Fruit fly (Drosophila melanogaster) whole organism, embryonic: Measurements from ENCODE around the gene plx.

Experiments
- Bgb ChIP-seq: fragments of 200-800 bp; sonication (Bioruptor generic); IDR thresholded peaks from 2 replicates; pipeline ENCODE4 v1.3.6; 2022; ENCODE audit warnings: missing biosample characterization, missing genetic modification characterization; ENCODE audit not compliant: partially characterized antibody
- CG10209 ChIP-seq: fragments of 200-800 bp; sonication (Bioruptor generic); optimal IDR thresholded peaks from 3 replicates; lab custom pipeline; 2017; ENCODE audit warnings: missing biosample characterization, mild to moderate bottlenecking, missing genetic modification characterization, missing genetic modification reagents
- CG10431 ChIP-seq: fragments of 200-800 bp; sonication (Bioruptor generic); optimal IDR thresholded peaks from 3 replicates; lab custom pipeline; 2018; ENCODE audit warnings: missing biosample characterization, mild to moderate bottlenecking, missing genetic modification characterization
- CG11456 ChIP-seq: fragments of 200-800 bp; sonication (Bioruptor generic); IDR thresholded peaks from 3 replicates; pipeline ENCODE4 v1.3.6; 2022; ENCODE audit warnings: missing biosample characterization, missing genetic modification characterization
- CG11560 ChIP-seq: fragments of 200-800 bp; sonication (Bioruptor generic); IDR thresholded peaks from 3 replicates; pipeline ENCODE4 v1.3.6; 2022; ENCODE audit warnings: missing biosample characterization, missing genetic modification characterization
- CG13894 ChIP-seq: fragments of 200-800 bp; sonication (Bioruptor generic); optimal IDR thresholded peaks from 3 replicates; lab custom pipeline; 2018; ENCODE audit warnings: missing biosample characterization, mild to moderate bottlenecking, missing genetic modification characterization, moderate library complexity
- CG15073 ChIP-seq: fragments of 200-800 bp; sonication (Bioruptor generic); optimal IDR thresholded peaks from 2 replicates; lab custom pipeline; 2016; ENCODE audit warnings: missing biosample characterization, missing genetic modification characterization
- CG16815 ChIP-seq: fragments of 200-800 bp; sonication (Bioruptor generic); optimal IDR thresholded peaks from 3 replicates; lab custom pipeline; 2017; ENCODE audit warnings: missing biosample characterization, mild to moderate bottlenecking, missing genetic modification characterization
- CG17186 ChIP-seq: fragments of 200-800 bp; sonication (Bioruptor generic); optimal IDR thresholded peaks from 3 replicates; lab custom pipeline; 2017; ENCODE audit warnings: missing biosample characterization, missing genetic modification reagents, missing genetic modification characterization
- CG17568 ChIP-seq: fragments of 200-800 bp; sonication (Bioruptor generic); optimal IDR thresholded peaks from 2 replicates; lab custom pipeline; 2018; ENCODE audit warnings: missing biosample characterization, mild to moderate bottlenecking, missing genetic modification characterization, moderate library complexity
- CG18599 ChIP-seq: fragments of 200-800 bp; sonication (Bioruptor generic); optimal IDR thresholded peaks from 3 replicates; lab custom pipeline; 2017; ENCODE audit warnings: missing biosample characterization, missing genetic modification characterization, mild to moderate bottlenecking, moderate library complexity, missing genetic modification reagents
- CG2129 ChIP-seq: fragments of 200-800 bp; sonication (Bioruptor generic); IDR thresholded peaks from 2 replicates; pipeline ENCODE4 v1.3.6; 2022; ENCODE audit warnings: missing biosample characterization, missing genetic modification characterization; ENCODE audit not compliant: partially characterized antibody
- CG33213 ChIP-seq: fragments of 200-800 bp; sonication (Bioruptor generic); optimal IDR thresholded peaks from 3 replicates; lab custom pipeline; 2016; ENCODE audit warnings: missing biosample characterization, missing genetic modification characterization
- CG34224 ChIP-seq: fragments of 200-800 bp; sonication (Bioruptor generic); IDR thresholded peaks from 3 replicates; pipeline ENCODE4 v1.3.6; 2022; ENCODE audit warnings: missing biosample characterization, missing genetic modification characterization; ENCODE audit not compliant: partially characterized antibody
- CG4617 ChIP-seq: fragments of 200-800 bp; sonication (Bioruptor generic); optimal IDR thresholded peaks from 3 replicates; lab custom pipeline; 2016; ENCODE audit warnings: missing biosample characterization, missing genetic modification characterization, borderline replicate concordance
- CG6683 ChIP-seq: fragments of 200-800 bp; sonication (Bioruptor generic); optimal IDR thresholded peaks from 2 replicates; lab custom pipeline; 2017; ENCODE audit warnings: missing biosample characterization, mild to moderate bottlenecking, missing genetic modification characterization, missing genetic modification reagents
- CG6689 ChIP-seq: fragments of 200-800 bp; sonication (Bioruptor generic); IDR thresholded peaks from 2 replicates; pipeline ENCODE4 v1.3.6; 2022; ENCODE audit warnings: missing biosample characterization, missing genetic modification characterization
- CG7271 ChIP-seq: fragments of 200-800 bp; sonication (Bioruptor generic); optimal IDR thresholded peaks from 2 replicates; lab custom pipeline; 2018; ENCODE audit warnings: missing biosample characterization, mild to moderate bottlenecking, missing genetic modification characterization, moderate library complexity
- CG7745 ChIP-seq: fragments of 200-800 bp; sonication (Bioruptor generic); optimal IDR thresholded peaks from 2 replicates; lab custom pipeline; 2018; ENCODE audit warnings: missing biosample characterization, mild to moderate bottlenecking, missing genetic modification characterization, moderate library complexity
- CG8924 ChIP-seq: fragments of 200-800 bp; optimal IDR thresholded peaks from 3 replicates; lab custom pipeline; 2019; ENCODE audit warnings: missing biosample characterization, mild to moderate bottlenecking, missing genetic modification characterization, moderate library complexity
- CG8944 ChIP-seq: fragments of 200-800 bp; sonication (Bioruptor generic); optimal IDR thresholded peaks from 3 replicates; lab custom pipeline; 2016; ENCODE audit warnings: missing biosample characterization, missing genetic modification characterization
- CG9215 ChIP-seq: fragments of 200-800 bp; sonication (Bioruptor generic); IDR thresholded peaks from 2 replicates; pipeline ENCODE4 v1.3.6; 2022; ENCODE audit warnings: missing biosample characterization, missing genetic modification characterization
- CG9797 ChIP-seq: fragments of 200-800 bp; sonication (Bioruptor generic); optimal IDR thresholded peaks from 3 replicates; lab custom pipeline; 2018; ENCODE audit warnings: missing biosample characterization, mild to moderate bottlenecking, missing genetic modification characterization
- D19B ChIP-seq: fragments of 200-800 bp; sonication (Bioruptor generic); optimal IDR thresholded peaks from 2 replicates; lab custom pipeline; 2017; ENCODE audit warnings: missing biosample characterization, mild to moderate bottlenecking, missing genetic modification characterization
- Dad ChIP-seq: fragments of 200-800 bp; sonication (Bioruptor generic); optimal IDR thresholded peaks from 3 replicates; lab custom pipeline; 2016; ENCODE audit warnings: missing biosample characterization, missing genetic modification characterization
- Gug ChIP-seq: fragments of 200-800 bp; sonication (Bioruptor generic); IDR thresholded peaks from 4 replicates; pipeline ENCODE4 v1.3.6; 2022; ENCODE audit warnings: missing biosample characterization, missing genetic modification characterization
- HmgD ChIP-seq: fragments of 200-800 bp; sonication (Bioruptor generic); optimal IDR thresholded peaks from 3 replicates; lab custom pipeline; 2016; ENCODE audit warnings: missing biosample characterization, missing genetic modification characterization
- Med ChIP-seq: fragments of 200-800 bp; sonication (Bioruptor generic); peaks from one replicate; lab custom pipeline; 2016; ENCODE audit warnings: missing biosample characterization, missing genetic modification characterization, mild to moderate bottlenecking, inconsistent platforms, moderate library complexity
- NK7.1 ChIP-seq: fragments of 200-800 bp; sonication (Bioruptor generic); optimal IDR thresholded peaks from 3 replicates; lab custom pipeline; 2016; ENCODE audit warnings: missing biosample characterization, missing genetic modification characterization
- Sin3A ChIP-seq: fragments of >200 bp; optimal IDR thresholded peaks from 2 replicates; lab custom pipeline; 2018
- Spps ChIP-seq: fragments of 200-800 bp; sonication (Bioruptor generic); optimal IDR thresholded peaks from 2 replicates; lab custom pipeline; 2018; ENCODE audit warnings: missing biosample characterization, mild to moderate bottlenecking, missing genetic modification characterization
- Taf1 ChIP-seq: fragments of 200-800 bp; sonication (Bioruptor generic); IDR thresholded peaks from 2 replicates; pipeline ENCODE4 v1.3.6; 2022; ENCODE audit warnings: missing biosample characterization, missing genetic modification characterization
- Usf ChIP-seq: fragments of 200-800 bp; sonication (Bioruptor generic); optimal IDR thresholded peaks from 2 replicates; lab custom pipeline; 2017; ENCODE audit warnings: missing genotype, missing biosample characterization, missing genetic modification characterization
- YL-1 ChIP-seq: fragments of 200-800 bp; sonication (Bioruptor generic); optimal IDR thresholded peaks from 3 replicates; lab custom pipeline; 2017; ENCODE audit warnings: missing biosample characterization, mild to moderate bottlenecking, missing genetic modification characterization
- ara ChIP-seq: fragments of 200-800 bp; sonication (Bioruptor generic); IDR thresholded peaks from 2 replicates; pipeline ENCODE4 v1.3.6; 2022; ENCODE audit warnings: missing biosample characterization, missing genetic modification characterization
- ase ChIP-seq: fragments of 200-800 bp; sonication (Bioruptor generic); IDR thresholded peaks from 3 replicates; pipeline ENCODE4 v1.3.6; 2022; ENCODE audit warnings: missing biosample characterization, missing genetic modification characterization
- crc ChIP-seq: fragments of 200-800 bp; sonication (Bioruptor generic); optimal IDR thresholded peaks from 2 replicates; lab custom pipeline; 2016; ENCODE audit warnings: missing biosample characterization, missing genetic modification characterization
- crp ChIP-seq, 2 experiments: fragments of 200-800 bp; sonication (Bioruptor generic); optimal IDR thresholded peaks; 2 replicates in 1 of 2; 3 replicates in 1 of 2; lab custom pipeline; 2017; ENCODE audit warnings: missing biosample characterization in 2 of 2, missing genetic modification characterization in 2 of 2, mild to moderate bottlenecking in 1 of 2, moderate library complexity in 1 of 2
- ems ChIP-seq: fragments of 200-800 bp; sonication (Bioruptor generic); optimal IDR thresholded peaks from 3 replicates; lab custom pipeline; 2016; ENCODE audit warnings: missing biosample characterization, missing genetic modification characterization
- en ChIP-seq: fragments of 200-800 bp; sonication (Bioruptor generic); optimal IDR thresholded peaks from 2 replicates; lab custom pipeline; 2016; ENCODE audit warnings: missing biosample characterization, missing genetic modification characterization
- gsb-n ChIP-seq: fragments of 200-800 bp; sonication (Bioruptor generic); optimal IDR thresholded peaks from 3 replicates; lab custom pipeline; 2018; ENCODE audit warnings: missing biosample characterization, mild to moderate bottlenecking, missing genetic modification characterization
- h ChIP-seq: fragments of >200 bp; optimal IDR thresholded peaks from 2 replicates; lab custom pipeline; 2017
- inv ChIP-seq: fragments of 200-800 bp; sonication (Bioruptor generic); IDR thresholded peaks from 2 replicates; pipeline ENCODE4 v1.3.6; 2022; ENCODE audit warnings: missing biosample characterization, missing genetic modification characterization; ENCODE audit not compliant: partially characterized antibody
- org-1 ChIP-seq: fragments of 200-800 bp; sonication (Bioruptor generic); optimal IDR thresholded peaks from 2 replicates; lab custom pipeline; 2017; ENCODE audit warnings: missing biosample characterization, missing genetic modification characterization
- ranshi ChIP-seq: fragments of 200-800 bp; sonication (Bioruptor generic); IDR thresholded peaks from 2 replicates; pipeline ENCODE4 v1.3.6; 2022; ENCODE audit warnings: missing biosample characterization, missing genetic modification characterization
- sens-2 ChIP-seq: fragments of 200-800 bp; sonication (Bioruptor generic); IDR thresholded peaks from 2 replicates; pipeline ENCODE4 v1.3.6; 2022; ENCODE audit warnings: missing biosample characterization, missing genetic modification characterization
- slp2 ChIP-seq: fragments of 200-800 bp; sonication (Bioruptor generic); optimal IDR thresholded peaks from 2 replicates; lab custom pipeline; 2016; ENCODE audit warnings: missing biosample characterization, missing genetic modification characterization
- sug ChIP-seq: fragments of 200-800 bp; optimal IDR thresholded peaks from 2 replicates; lab custom pipeline; 2019; ENCODE audit warnings: missing biosample characterization, mild to moderate bottlenecking, missing genetic modification characterization, moderate library complexity
- zfh1 ChIP-seq: fragments of 200-800 bp; sonication (Bioruptor generic); IDR thresholded peaks from 3 replicates; pipeline ENCODE4 v1.3.6; 2022; ENCODE audit warnings: missing biosample characterization, missing genetic modification characterization

plx gene

dm6 chr3R:5636519-5637430, 48.9 kb upstream of the plx start, which contains the start of the genes CG31548 and CG12170 (continued):
- TF ChIP-seq org-1 (no peak), Gug (GFP tag; lab: Robert Waterston, UW) (no peak), ase (GFP tag; lab: Robert Waterston, UW) (no peak), CG10209 (GFP tag; lab: Kevin White, UChicago) (no peak), CG16815 (GFP tag; lab: Kevin White, UChicago) (no peak), Spps (peak; percentile 27), CG10431 (GFP tag; lab: Kevin White, UChicago) (peak; percentile 92), CG17568 (GFP tag; lab: Kevin White, UChicago) (no peak), CG13894 (tag; lab: Kevin White, UChicago) (no peak), slp2 (no peak), zfh1 (GFP tag; lab: Robert Waterston, UW) (0 out of 3 replicates have a peak, but pooled peaks have one; percentile 43), CG33213 (no peak), CG15073 (no peak), sens-2 (0 out of 2 replicates have a peak, but pooled peaks have one; percentile 12), crc (GFP tag; lab: Kevin White, UChicago) (no peak), D19B (no peak), Taf1 (GFP tag; lab: Robert Waterston, UW) (no peak), Sin3A (lab: Kevin White, UChicago) (no peak), CG7745 (tag; lab: Kevin White, UChicago) (no peak), Bgb (GFP tag; lab: Robert Waterston, UW) (no peak), ems (GFP tag; lab: Kevin White, UChicago) (no peak), crp (GFP tag; optimal IDR thresholded peaks at IDR 0.05; lab: Kevin White, UChicago) (no peak), CG9797 (GFP tag; lab: Kevin White, UChicago) (peak; percentile 54), CG6683 (GFP tag; lab: Kevin White, UChicago) (peak; percentile 34), YL-1 (GFP tag; lab: Kevin White, UChicago) (peak; percentile 15), Usf (GFP tag; lab: Kevin White, UChicago) (no peak), CG11456 (GFP tag; lab: Robert Waterston, UW) (no peak), CG9215 (GFP tag; lab: Robert Waterston, UW) (no peak), ranshi (GFP tag; lab: Robert Waterston, UW) (peak; percentile 33; the same call in 1 of the 2 replicates), CG8924 (tag; lab: Kevin White, UChicago) (peak; percentile 65), h (lab: Kevin White, UChicago) (no peak), CG8944 (no peak), HmgD (no peak), Dad (GFP tag; lab: Kevin White, UChicago) (no peak), ara (GFP tag; lab: Robert Waterston, UW) (no peak), CG6689 (GFP tag; lab: Robert Waterston, UW) (peak; percentile 58; the same call in 1 of the 2 replicates), CG34224 (no peak), Med (GFP tag; lab: Kevin White, UChicago) (peak; percentile 83), CG18599 (GFP tag; lab: Kevin White, UChicago) (no peak), CG4617 (no peak), inv (GFP tag; lab: Robert Waterston, UW) (no peak), CG2129 (no peak), gsb-n (peak; percentile 31), CG7271 (no peak), CG17186 (no peak), CG11560 (tag; lab: Robert Waterston, UW) (no peak), sug (tag; lab: Kevin White, UChicago) (no peak), NK7.1 (GFP tag; lab: Kevin White, UChicago) (no peak), en (no peak)
